Fruit fly (Drosophila melanogaster) whole organism, wandering third instar larva: ENCODE data around the gene CG9121.

Experiments
- Abd-B ChIP-seq: fragments of >200 bp; optimal IDR thresholded peaks from 2 replicates; lab custom pipeline; 2017; ENCODE audit warnings: missing biosample characterization, missing genetic modification characterization
- CG32264 ChIP-seq: fragments of 200-800 bp; sonication (Bioruptor generic); optimal IDR thresholded peaks from 2 replicates; lab custom pipeline; 2016; ENCODE audit warnings: missing biosample characterization, missing genetic modification characterization
- CG9705 ChIP-seq: fragments of 200-800 bp; sonication (Bioruptor generic); optimal IDR thresholded peaks from 2 replicates; lab custom pipeline; 2018; ENCODE audit warnings: missing biosample characterization, mild to moderate bottlenecking, missing genetic modification characterization
- CrebA ChIP-seq: fragments of 200-800 bp; sonication (Bioruptor generic); optimal IDR thresholded peaks from 2 replicates; lab custom pipeline; 2016; ENCODE audit warnings: missing biosample characterization, mild to moderate bottlenecking, missing genetic modification characterization, borderline replicate concordance
- Dfd ChIP-seq: fragments of >200 bp; optimal IDR thresholded peaks from 2 replicates; lab custom pipeline; 2017; ENCODE audit warnings: missing biosample characterization, missing genetic modification characterization
- Dif ChIP-seq: fragments of 200-275, 200-300 bp; sonication (Bioruptor generic); optimal IDR thresholded peaks from 2 replicates; lab custom pipeline; 2018; ENCODE audit warnings: missing biosample characterization, missing genetic modification characterization; ENCODE audit not compliant: partially characterized antibody
- GATAd ChIP-seq: sonication (Bioruptor generic); optimal IDR thresholded peaks from 2 replicates; lab custom pipeline; 2016; ENCODE audit warnings: missing biosample characterization, missing genetic modification characterization
- HLH106 ChIP-seq: fragments of 200-800 bp; optimal IDR thresholded peaks from 3 replicates; lab custom pipeline; 2019; ENCODE audit warnings: missing biosample characterization, mild to moderate bottlenecking, missing genetic modification characterization, moderate library complexity
- Hnf4 ChIP-seq: fragments of 200-800 bp; sonication (Bioruptor generic); optimal IDR thresholded peaks from 2 replicates; lab custom pipeline; 2016; ENCODE audit warnings: missing biosample characterization, mild to moderate bottlenecking, missing genetic modification characterization
- Hr78 ChIP-seq: fragments of >200 bp; optimal IDR thresholded peaks from 2 replicates; lab custom pipeline; 2017; ENCODE audit warnings: missing biosample characterization, missing genetic modification characterization
- Hr83 ChIP-seq: fragments of 200-300 bp; sonication (Bioruptor generic); optimal IDR thresholded peaks from 2 replicates; lab custom pipeline; 2016; ENCODE audit warnings: missing biosample characterization, mild to moderate bottlenecking, missing genetic modification characterization, moderate library complexity; ENCODE audit not compliant: poor library complexity, severe bottlenecking
- Jra ChIP-seq: sonication (Bioruptor generic); optimal IDR thresholded peaks from 2 replicates; lab custom pipeline; 2016; ENCODE audit warnings: missing biosample characterization, missing genetic modification characterization
- Mio ChIP-seq: sonication (Bioruptor generic); optimal IDR thresholded peaks from 2 replicates; lab custom pipeline; 2016; ENCODE audit warnings: missing biosample characterization, missing genetic modification characterization
- Myc ChIP-seq: fragments of >200 bp; optimal IDR thresholded peaks from 2 replicates; lab custom pipeline; 2017
- N ChIP-seq: fragments of >200 bp; optimal IDR thresholded peaks from 2 replicates; lab custom pipeline; 2018; ENCODE audit warnings: missing biosample characterization, missing external identifiers, missing genetic modification characterization
- OdsH ChIP-seq: fragments of 200-800 bp; sonication (Bioruptor generic); optimal IDR thresholded peaks from 2 replicates; lab custom pipeline; 2016; ENCODE audit warnings: missing biosample characterization, mild to moderate bottlenecking, missing genetic modification characterization
- Rel ChIP-seq, 2 experiments: fragments of 200-800 bp; sonication (Bioruptor generic) in 1 of 2; optimal IDR thresholded peaks; 2 replicates in 1 of 2; 3 replicates in 1 of 2; lab custom pipeline; 2016 to 2019; ENCODE audit warnings: mild to moderate bottlenecking in 2 of 2, missing biosample characterization in 2 of 2, missing genetic modification characterization in 2 of 2, moderate library complexity in 1 of 2
- Sp1 ChIP-seq: fragments of 200-800 bp; sonication (Bioruptor generic); optimal IDR thresholded peaks from 3 replicates; lab custom pipeline; 2019; ENCODE audit warnings: missing biosample characterization, mild to moderate bottlenecking, missing genetic modification characterization, moderate library complexity
- Vsx2 ChIP-seq: fragments of 200-300, 225-300 bp; sonication (Bioruptor generic); optimal IDR thresholded peaks from 2 replicates; lab custom pipeline; 2018; ENCODE audit warnings: missing biosample characterization, missing genetic modification characterization; ENCODE audit not compliant: partially characterized antibody
- br ChIP-seq: fragments of 200-800 bp; sonication (Bioruptor generic); optimal IDR thresholded peaks from 2 replicates; lab custom pipeline; 2016; ENCODE audit warnings: missing biosample characterization, missing genetic modification characterization
- brk ChIP-seq: fragments of 200-800 bp; sonication (Bioruptor generic); optimal IDR thresholded peaks from 2 replicates; lab custom pipeline; 2016; ENCODE audit warnings: missing biosample characterization, mild to moderate bottlenecking, missing genetic modification characterization
- dl ChIP-seq, 2 experiments: fragments of 175-275, 200-275 bp in 1 of 2; fragments of 200-275 bp in 1 of 2; sonication (Bioruptor generic); optimal IDR thresholded peaks; lab custom pipeline; 2018; ENCODE audit warnings: mild to moderate bottlenecking in 2 of 2, missing biosample characterization in 2 of 2, missing genetic modification characterization in 2 of 2, moderate library complexity in 2 of 2; ENCODE audit not compliant: partially characterized antibody in 2 of 2, insufficient read depth in 1 of 2
- dmrt93B ChIP-seq: fragments of 200-800 bp; sonication (Bioruptor generic); optimal IDR thresholded peaks from 2 replicates; lab custom pipeline; 2018; ENCODE audit warnings: missing biosample characterization, mild to moderate bottlenecking, missing genetic modification characterization
- dsf ChIP-seq: sonication (Bioruptor generic); optimal IDR thresholded peaks from 2 replicates; lab custom pipeline; 2016; ENCODE audit warnings: missing biosample characterization, missing genetic modification characterization, borderline replicate concordance
- ey ChIP-seq: fragments of 200-800 bp; sonication (Bioruptor generic); optimal IDR thresholded peaks from 2 replicates; lab custom pipeline; 2016; ENCODE audit warnings: missing biosample characterization, missing genetic modification characterization
- foxo ChIP-seq, 2 experiments: fragments of 200-800 bp; sonication (Bioruptor generic); optimal IDR thresholded peaks; 2 replicates in 1 of 2; 3 replicates in 1 of 2; lab custom pipeline; 2016 to 2017; ENCODE audit warnings: missing biosample characterization in 2 of 2, missing genetic modification characterization in 2 of 2
- fru ChIP-seq: fragments of 200-800 bp; sonication (Bioruptor generic); optimal IDR thresholded peaks from 3 replicates; lab custom pipeline; 2016; ENCODE audit warnings: missing biosample characterization, mild to moderate bottlenecking, missing genetic modification characterization
- h ChIP-seq: fragments of 200-800 bp; sonication (Bioruptor generic); optimal IDR thresholded peaks from 3 replicates; lab custom pipeline; 2016; ENCODE audit warnings: missing biosample characterization, mild to moderate bottlenecking, missing genetic modification characterization
- jim ChIP-seq: fragments of 175-275, 200-325 bp; sonication (Bioruptor generic); optimal IDR thresholded peaks from 2 replicates; lab custom pipeline; 2016; ENCODE audit warnings: missing biosample characterization, mild to moderate bottlenecking, missing genetic modification characterization
- lola ChIP-seq: fragments of >200 bp; optimal IDR thresholded peaks from 2 replicates; lab custom pipeline; 2017; ENCODE audit warnings: missing biosample characterization, missing genetic modification characterization
- pan ChIP-seq: fragments of >200 bp; optimal IDR thresholded peaks from 2 replicates; lab custom pipeline; 2017
- psq ChIP-seq: fragments of 200-800 bp; sonication (Bioruptor generic); optimal IDR thresholded peaks from 3 replicates; lab custom pipeline; 2017; ENCODE audit warnings: missing biosample characterization, mild to moderate bottlenecking, missing genetic modification characterization, moderate library complexity
- rgr ChIP-seq: fragments of 200-800 bp; sonication (Bioruptor generic); optimal IDR thresholded peaks from 3 replicates; lab custom pipeline; 2016; ENCODE audit warnings: missing biosample characterization, mild to moderate bottlenecking, missing genetic modification characterization
- sage ChIP-seq: fragments of 200-800 bp; sonication (Bioruptor generic); optimal IDR thresholded peaks from 2 replicates; lab custom pipeline; 2016; ENCODE audit warnings: missing biosample characterization, mild to moderate bottlenecking, missing genetic modification characterization
- sv ChIP-seq: fragments of 200-800 bp; sonication (Bioruptor generic); optimal IDR thresholded peaks from 3 replicates; lab custom pipeline; 2016; ENCODE audit warnings: missing biosample characterization, missing genetic modification characterization
- tai ChIP-seq: sonication (Bioruptor generic); optimal IDR thresholded peaks from 2 replicates; lab custom pipeline; 2016; ENCODE audit warnings: missing biosample characterization, missing genetic modification characterization
- usp ChIP-seq: fragments of >200 bp; optimal IDR thresholded peaks from 2 replicates; lab custom pipeline; 2017; ENCODE audit warnings: missing biosample characterization, missing genetic modification characterization
- woc ChIP-seq: sonication (Bioruptor generic); optimal IDR thresholded peaks from 2 replicates; lab custom pipeline; 2016; ENCODE audit warnings: missing biosample characterization, mild to moderate bottlenecking, missing genetic modification characterization

The CG9121 gene

DNA sequence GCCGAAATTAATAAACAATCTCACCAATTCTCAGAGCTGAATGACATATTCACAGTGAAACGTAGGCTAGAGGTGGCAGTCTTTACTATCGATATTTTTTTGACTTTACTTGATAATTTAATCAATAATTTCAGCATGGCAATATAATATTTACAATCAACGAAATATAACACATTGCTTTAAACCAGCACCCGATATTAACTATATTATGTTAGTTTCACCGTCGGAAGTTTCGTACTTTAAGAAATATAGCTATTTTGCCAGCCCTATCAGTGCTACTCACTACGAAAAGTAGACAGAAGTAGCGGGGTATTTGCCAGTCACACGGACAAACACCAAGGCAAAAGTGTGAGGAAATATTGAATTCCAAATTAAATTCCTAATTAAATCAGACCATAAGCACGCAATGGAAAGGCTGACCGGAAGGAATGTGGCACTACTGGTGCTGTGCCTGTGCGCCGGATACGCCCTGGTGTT, 40.0 kb downstream of the CG9121 start, which contains the start of the genes CG31917, Tfb5 and SelT:
TSS of gene CG31917 (minus strand) at position 51 of the 477 bp plus-strand sequence.
TSS of gene Tfb5 (minus strand) at position 51 of the 477 bp plus-strand sequence.
TSS of gene SelT (plus strand) at position 139 of the 477 bp plus-strand sequence.
- TF ChIP-seq jim (GFP tag; lab: Kevin White, UChicago) (no peak), sv (peak; percentile 45), h (peak; percentile 79), CG32264 (peak; percentile 46), fru (GFP tag; lab: Kevin White, UChicago) (peak; percentile 52), Mio (GFP tag; lab: Kevin White, UChicago) (no peak), CG9705 (GFP tag; lab: Kevin White, UChicago) (peak; percentile 37), psq (peak; percentile 45), sage (GFP tag; lab: Kevin White, UChicago) (no peak), brk (GFP tag; lab: Kevin White, UChicago) (no peak), Jra (no peak), dsf (GFP tag; lab: Kevin White, UChicago) (no peak), ey (peak; percentile 72), Hnf4 (GFP tag; lab: Kevin White, UChicago) (no peak), Myc (lab: Kevin White, UChicago) (peak; percentile 93), CrebA (no peak), HLH106 (peak; percentile 67), Vsx2 (GFP tag; lab: Kevin White, UChicago) (no peak), Rel (GFP tag; optimal IDR thresholded peaks at IDR 0.05; lab: Kevin White, UChicago) (no peak), Rel (tag; optimal IDR thresholded peaks at IDR 0.05; lab: Kevin White, UChicago) (no peak), foxo (GFP tag; optimal IDR thresholded peaks at IDR 0.05; lab: Kevin White, UChicago) (peak in 1 of 2 experiments; percentile 66), Abd-B (no peak), OdsH (GFP tag; lab: Kevin White, UChicago) (peak; percentile 55), woc (GFP tag; lab: Kevin White, UChicago) (peak; percentile 92), rgr (GFP tag; lab: Kevin White, UChicago) (peak; percentile 75), N (GFP tag; lab: Kevin White, UChicago) (no peak), GATAd (GFP tag; lab: Kevin White, UChicago) (no peak), Hr83 (no peak), tai (no peak), br (GFP tag; lab: Kevin White, UChicago) (peak; percentile 60), Sp1 (GFP tag; lab: Kevin White, UChicago) (peak; percentile 55)

DNA sequence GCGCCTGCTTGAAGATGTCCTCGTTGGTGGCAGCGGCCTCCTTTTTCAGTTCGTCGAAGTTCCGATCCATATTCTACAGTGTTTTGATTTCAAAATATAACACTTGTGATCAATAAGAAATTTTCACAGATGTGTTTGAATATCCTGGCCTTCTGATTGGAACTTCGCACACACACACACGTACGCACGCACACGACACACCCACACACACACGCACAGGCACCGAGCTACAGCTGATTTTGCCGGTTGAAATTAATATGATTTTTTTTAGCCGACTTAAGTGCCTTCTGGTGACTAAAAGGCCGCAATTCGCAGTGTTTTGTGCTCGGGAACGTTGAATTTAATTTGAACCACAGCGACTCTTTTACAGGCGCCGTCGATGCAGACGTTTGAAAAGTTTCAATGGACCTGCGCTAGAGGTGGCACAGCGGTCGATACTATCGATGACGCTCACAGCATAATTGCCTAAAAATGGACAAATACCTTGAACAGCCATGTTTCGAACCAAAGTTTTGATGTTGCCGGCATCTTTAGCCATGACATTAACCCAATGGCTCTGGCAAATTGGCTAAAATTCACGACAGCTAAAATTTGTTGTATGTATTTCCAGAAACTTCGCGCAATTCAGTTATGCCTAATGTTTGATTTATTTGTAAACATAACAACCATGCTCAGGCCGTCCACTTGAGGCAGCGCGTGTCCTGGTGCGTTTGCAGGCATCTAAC, 41.4 kb downstream of the CG9121 start, which contains the start of gene Rtnl1:
TSS of gene Rtnl1 (minus strand) at position 415 of the 725 bp plus-strand sequence.
- TF ChIP-seq sv (no peak), rgr (GFP tag; lab: Kevin White, UChicago) (peak; percentile 69), pan (lab: Kevin White, UChicago) (no peak), br (GFP tag; lab: Kevin White, UChicago) (peak; percentile 29), Abd-B (no peak), dmrt93B (GFP tag; lab: Kevin White, UChicago) (no peak), Hnf4 (GFP tag; lab: Kevin White, UChicago) (no peak), tai (no peak), Hr78 (GFP tag; lab: Kevin White, UChicago) (no peak), GATAd (GFP tag; lab: Kevin White, UChicago) (no peak), woc (GFP tag; lab: Kevin White, UChicago) (no peak), foxo (GFP tag; optimal IDR thresholded peaks at IDR 0.05; lab: Kevin White, UChicago) (peak in 1 of 2 experiments; percentile 27), ey (no peak), CG32264 (no peak), jim (GFP tag; lab: Kevin White, UChicago) (no peak), CrebA (no peak), Myc (lab: Kevin White, UChicago) (peak; percentile 92), Jra (peak; percentile 65), dsf (GFP tag; lab: Kevin White, UChicago) (no peak), usp (GFP tag; lab: Kevin White, UChicago) (no peak), Hr83 (peak; percentile 78), N (GFP tag; lab: Kevin White, UChicago) (no peak), fru (GFP tag; lab: Kevin White, UChicago) (peak; percentile 23), HLH106 (peak; percentile 17), Sp1 (GFP tag; lab: Kevin White, UChicago) (peak; percentile 54), Mio (GFP tag; lab: Kevin White, UChicago) (no peak), h (peak; percentile 60), Dfd (GFP tag; lab: Kevin White, UChicago) (no peak), brk (GFP tag; lab: Kevin White, UChicago) (no peak), psq (no peak), Vsx2 (GFP tag; lab: Kevin White, UChicago) (no peak), Dif (GFP tag; lab: Kevin White, UChicago) (peak; percentile 57), Rel (GFP tag; optimal IDR thresholded peaks at IDR 0.05; lab: Kevin White, UChicago) (no peak), Rel (tag; optimal IDR thresholded peaks at IDR 0.05; lab: Kevin White, UChicago) (peak; percentile 57), sage (GFP tag; lab: Kevin White, UChicago) (no peak), lola (GFP tag; lab: Kevin White, UChicago) (no peak), dl (GFP tag; optimal IDR thresholded peaks at IDR 0.05; lab: Kevin White, UChicago; ENCODE audit: insufficient read depth in 1 of 2, partially characterized antibody in 2 of 2) (no peak), CG9705 (GFP tag; lab: Kevin White, UChicago) (peak; percentile 12), OdsH (GFP tag; lab: Kevin White, UChicago) (no peak)
